Worm (Caenorhabditis elegans): ENCODE measurements around the gene cfap-20.

cfap-20 gene

ce11 chrIII:3520417-3520816 lies 16.9 kb downstream of the cfap-20 start:
- TF ChIP-seq elt-2 (tag; optimal IDR thresholded peaks at IDR 0.05) (peak; percentile 23), C08G9.2 (tag; optimal IDR thresholded peaks at IDR 0.05) (no peak)

- TF ChIP-seq ceh-24 (tag; optimal IDR thresholded peaks at IDR 0.05) (no peak), hlh-6 (tag; optimal IDR thresholded peaks at IDR 0.05) (no peak), F13H6.1 (tag; optimal IDR thresholded peaks at IDR 0.05) (no peak), ets-4 (tag; optimal IDR thresholded peaks at IDR 0.05) (no peak), gmeb-2 (tag; optimal IDR thresholded peaks at IDR 0.05) (no peak), nfya-1 (tag; optimal IDR thresholded peaks at IDR 0.05) (no peak), syd-9 (tag; optimal IDR thresholded peaks at IDR 0.05) (no peak), hlh-13 (GFP tag; optimal IDR thresholded peaks at IDR 0.05) (no peak), pqm-1 (tag; optimal IDR thresholded peaks at IDR 0.05) (no peak), fax-1 (tag; optimal IDR thresholded peaks at IDR 0.05) (no peak), ref-2 (tag; optimal IDR thresholded peaks at IDR 0.05) (no peak)
Observed at ce11 chrIII:3519505-3519904, 17.8 kb downstream of the cfap-20 start, which contains the start of gene hmit-1.3. Gene hmit-1.3, minus strand, starts transcription at chrIII:3519607.

ce11 chrIII:3511808-3512207 lies 25.5 kb downstream of the cfap-20 start:
- no peak for TF ChIP-seq C08G9.2 (tag; optimal IDR thresholded peaks at IDR 0.05)
- TF ChIP-seq ceh-2 (tag; optimal IDR thresholded peaks at IDR 0.05) = no peak
- no peak for TF ChIP-seq sdc-2 (tag; optimal IDR thresholded peaks at IDR 0.05)
- TF ChIP-seq ceh-6 (GFP tag; optimal IDR thresholded peaks at IDR 0.05) = no peak
- TF ChIP-seq pros-1 (tag; optimal IDR thresholded peaks at IDR 0.05) = no peak
- no peak for TF ChIP-seq nhr-232 (tag; optimal IDR thresholded peaks at IDR 0.05)
- TF ChIP-seq unc-86 (tag; optimal IDR thresholded peaks at IDR 0.05) = no peak
- TF ChIP-seq pag-3 (tag; optimal IDR thresholded peaks at IDR 0.05; ENCODE audit: borderline replicate concordance) = no peak
- no peak for TF ChIP-seq sox-4 (tag; optimal IDR thresholded peaks at IDR 0.05)

- TF ChIP-seq npax-4 (tag; optimal IDR thresholded peaks at IDR 0.05) (no peak), unc-42 (tag; optimal IDR thresholded peaks at IDR 0.05) (peak; percentile 35), unc-86 (tag; optimal IDR thresholded peaks at IDR 0.05) (no peak), K09A11.1 (tag; optimal IDR thresholded peaks at IDR 0.05; ENCODE audit: insufficient read depth) (no peak)
Observed at ce11 chrIII:3509908-3510307, 27.4 kb downstream of the cfap-20 start, which contains the start of the genes M01F1.4 and mrpl-35. Gene M01F1.4, minus strand, starts transcription at chrIII:3510033. Gene mrpl-35, plus strand, starts transcription at chrIII:3510237.

- TF ChIP-seq zip-5 (tag; optimal IDR thresholded peaks at IDR 0.05) (no peak), pat-9 (tag; optimal IDR thresholded peaks at IDR 0.05) (no peak), tbx-7 (tag; optimal IDR thresholded peaks at IDR 0.05) (no peak), ttx-3 (tag; optimal IDR thresholded peaks at IDR 0.05) (peak; percentile 13), sox-4 (tag; optimal IDR thresholded peaks at IDR 0.05) (no peak), sdc-2 (tag; optimal IDR thresholded peaks at IDR 0.05) (no peak), unc-42 (tag; optimal IDR thresholded peaks at IDR 0.05) (peak; percentile 65), ceh-2 (tag; optimal IDR thresholded peaks at IDR 0.05) (peak; percentile 44), unc-86 (tag; optimal IDR thresholded peaks at IDR 0.05) (peak; percentile 19), lin-11 (tag; optimal IDR thresholded peaks at IDR 0.05) (no peak), hlh-30 (tag; optimal IDR thresholded peaks at IDR 0.05; ENCODE audit: insufficient read depth) (peak; percentile 48), nhr-11 (tag; optimal IDR thresholded peaks at IDR 0.05) (no peak), fkh-6 (tag; optimal IDR thresholded peaks at IDR 0.05) (no peak), ceh-34 (tag; optimal IDR thresholded peaks at IDR 0.05) (peak; percentile 42), ceh-18 (tag; optimal IDR thresholded peaks at IDR 0.05) (peak; percentile 67), ceh-6 (GFP tag; optimal IDR thresholded peaks at IDR 0.05) (no peak), tbx-2 (tag; optimal IDR thresholded peaks at IDR 0.05) (peak; percentile 75), ceh-24 (tag; optimal IDR thresholded peaks at IDR 0.05) (peak; percentile 38), ceh-45 (GFP tag; IDR thresholded peaks at IDR 0.05) (no peak), eyg-1 (tag; optimal IDR thresholded peaks at IDR 0.05) (no peak), T23F11.4 (GFP tag; optimal IDR thresholded peaks at IDR 0.05) (no peak), ceh-22 (tag; optimal IDR thresholded peaks at IDR 0.05) (no peak), pqm-1 (tag; optimal IDR thresholded peaks at IDR 0.05) (peak; percentile 21), ama-1 (optimal IDR thresholded peaks at IDR 0.05) (no peak), syd-9 (tag; optimal IDR thresholded peaks at IDR 0.05) (no peak), dmd-4 (tag; optimal IDR thresholded peaks at IDR 0.05; ENCODE audit: borderline replicate concordance) (no peak), F13H6.1 (tag; optimal IDR thresholded peaks at IDR 0.05) (no peak), elt-4 (tag; optimal IDR thresholded peaks at IDR 0.05) (no peak), dve-1 (tag; optimal IDR thresholded peaks at IDR 0.05) (peak; percentile 15), pha-2 (tag; optimal IDR thresholded peaks at IDR 0.05) (no peak)
Observed at ce11 chrIII:3505051-3505548, 32.2 kb downstream of the cfap-20 start, which contains the start of gene lias-1. Gene lias-1, minus strand, starts transcription at chrIII:3505101.
